Fruit fly (Drosophila melanogaster) whole organism, embryonic: ENCODE results near the gene Gcna.
A peak's percentile ranks its signal among the peaks of the same experiment; 100 is the strongest.

ENCODE experiments used
- Abd-B ChIP-seq: fragments of 200-800 bp; sonication (Bioruptor generic); optimal IDR thresholded peaks from 2 replicates; lab custom pipeline; 2018; ENCODE audit warnings: missing biosample characterization, mild to moderate bottlenecking, missing genetic modification characterization, moderate library complexity
- BtbVII ChIP-seq: fragments of 200-800 bp; sonication (Bioruptor generic); optimal IDR thresholded peaks from 3 replicates; lab custom pipeline; 2017; ENCODE audit warnings: missing biosample characterization, mild to moderate bottlenecking, missing genetic modification characterization
- CG10654 ChIP-seq: fragments of 200-800 bp; sonication (Bioruptor generic); optimal IDR thresholded peaks from 2 replicates; lab custom pipeline; 2016; ENCODE audit warnings: missing biosample characterization, missing genetic modification characterization
- CG11560 ChIP-seq: fragments of 200-800 bp; sonication (Bioruptor generic); IDR thresholded peaks from 3 replicates; pipeline ENCODE4 v1.3.6; 2022; ENCODE audit warnings: missing biosample characterization, missing genetic modification characterization
- CG11696 ChIP-seq: fragments of 200-800 bp; sonication (Bioruptor generic); IDR thresholded peaks from 2 replicates; pipeline ENCODE4 v1.3.6; 2022; ENCODE audit warnings: missing biosample characterization, missing genetic modification characterization
- CG13624 ChIP-seq: fragments of 200-800 bp; sonication (Bioruptor generic); optimal IDR thresholded peaks from 2 replicates; lab custom pipeline; 2016; ENCODE audit warnings: missing biosample characterization, missing genetic modification characterization
- CG14667 ChIP-seq: fragments of 200-800 bp; sonication (Bioruptor generic); IDR thresholded peaks from 2 replicates; pipeline ENCODE4 v1.3.6; 2022; ENCODE audit warnings: missing biosample characterization, missing genetic modification characterization
- CG15011 ChIP-seq: fragments of 200-800 bp; sonication (Bioruptor generic); optimal IDR thresholded peaks from 3 replicates; lab custom pipeline; 2018; ENCODE audit warnings: missing biosample characterization, mild to moderate bottlenecking, missing genetic modification characterization
- CG16813 ChIP-seq: fragments of 200-800 bp; sonication (Bioruptor generic); IDR thresholded peaks from 3 replicates; pipeline ENCODE4 v1.3.6; 2022; ENCODE audit warnings: missing biosample characterization, missing genetic modification characterization; ENCODE audit not compliant: partially characterized antibody
- CG17186 ChIP-seq: fragments of 200-800 bp; sonication (Bioruptor generic); optimal IDR thresholded peaks from 3 replicates; lab custom pipeline; 2017; ENCODE audit warnings: missing biosample characterization, missing genetic modification reagents, missing genetic modification characterization
- CG17385 ChIP-seq: fragments of 200-800 bp; sonication (Bioruptor generic); optimal IDR thresholded peaks from 3 replicates; lab custom pipeline; 2018; ENCODE audit warnings: missing biosample characterization, mild to moderate bottlenecking, missing genetic modification characterization
- CG17912 ChIP-seq: fragments of 200-800 bp; sonication (Bioruptor generic); optimal IDR thresholded peaks from 2 replicates; lab custom pipeline; 2018; ENCODE audit warnings: missing biosample characterization, mild to moderate bottlenecking, missing genetic modification characterization
- CG18599 ChIP-seq: fragments of 200-800 bp; sonication (Bioruptor generic); optimal IDR thresholded peaks from 3 replicates; lab custom pipeline; 2017; ENCODE audit warnings: missing biosample characterization, missing genetic modification characterization, mild to moderate bottlenecking, moderate library complexity, missing genetic modification reagents
- CG18619 ChIP-seq: fragments of 200-800 bp; sonication (Bioruptor generic); optimal IDR thresholded peaks from 3 replicates; lab custom pipeline; 2017; ENCODE audit warnings: missing biosample characterization, mild to moderate bottlenecking, missing genetic modification characterization
- CG2875 ChIP-seq: fragments of 200-800 bp; sonication (Bioruptor generic); optimal IDR thresholded peaks from 2 replicates; lab custom pipeline; 2017; ENCODE audit warnings: missing biosample characterization, mild to moderate bottlenecking, missing genetic modification characterization, missing genetic modification reagents
- CG30403 ChIP-seq: fragments of 200-800 bp; sonication (Bioruptor generic); optimal IDR thresholded peaks from 3 replicates; lab custom pipeline; 2016; ENCODE audit warnings: missing biosample characterization, missing genetic modification characterization
- CG34224 ChIP-seq: fragments of 200-800 bp; sonication (Bioruptor generic); IDR thresholded peaks from 3 replicates; pipeline ENCODE4 v1.3.6; 2022; ENCODE audit warnings: missing biosample characterization, missing genetic modification characterization; ENCODE audit not compliant: partially characterized antibody
- CG34376 ChIP-seq: fragments of 200-800 bp; sonication (Bioruptor generic); optimal IDR thresholded peaks from 2 replicates; lab custom pipeline; 2018; ENCODE audit warnings: missing biosample characterization, mild to moderate bottlenecking, missing genetic modification characterization
- CG3847 ChIP-seq: fragments of 200-800 bp; sonication (Bioruptor generic); IDR thresholded peaks from 2 replicates; pipeline ENCODE4 v1.3.6; 2022; ENCODE audit warnings: missing biosample characterization, missing genetic modification characterization
- CG4328 ChIP-seq: fragments of 200-800 bp; sonication (Bioruptor generic); optimal IDR thresholded peaks from 3 replicates; lab custom pipeline; 2017; ENCODE audit warnings: missing biosample characterization, missing genetic modification reagents, missing genetic modification characterization
- CG8765 ChIP-seq: fragments of 200-800 bp; sonication (Bioruptor generic); IDR thresholded peaks from 2 replicates; pipeline ENCODE4 v1.3.6; 2022; ENCODE audit warnings: missing biosample characterization, missing genetic modification characterization
- CG9215 ChIP-seq: fragments of 200-800 bp; sonication (Bioruptor generic); IDR thresholded peaks from 2 replicates; pipeline ENCODE4 v1.3.6; 2022; ENCODE audit warnings: missing biosample characterization, missing genetic modification characterization
- Dfd ChIP-seq, 2 experiments: fragments of >200 bp; optimal IDR thresholded peaks; 2 replicates each; lab custom pipeline; 2017; ENCODE audit warnings: missing biosample characterization in 2 of 2, missing genetic modification characterization in 2 of 2
- Elba2 ChIP-seq: fragments of 200-800 bp; sonication (Bioruptor generic); optimal IDR thresholded peaks from 3 replicates; lab custom pipeline; 2016; ENCODE audit warnings: missing biosample characterization, missing genetic modification characterization
- Gsc ChIP-seq: fragments of 200-800 bp; sonication (Bioruptor generic); IDR thresholded peaks from 2 replicates; pipeline ENCODE4 v1.3.6; 2022; ENCODE audit warnings: missing biosample characterization, missing genetic modification characterization
- Hr39 ChIP-seq: fragments of >200 bp; optimal IDR thresholded peaks from 2 replicates; lab custom pipeline; 2017
- NC2α ChIP-seq: fragments of 200-800 bp; sonication (Bioruptor generic); optimal IDR thresholded peaks from 2 replicates; lab custom pipeline; 2016; ENCODE audit warnings: missing biosample characterization, missing genetic modification characterization
- NK7.1 ChIP-seq: fragments of 200-800 bp; sonication (Bioruptor generic); optimal IDR thresholded peaks from 3 replicates; lab custom pipeline; 2016; ENCODE audit warnings: missing biosample characterization, missing genetic modification characterization
- Nf-YC ChIP-seq: fragments of 200-800 bp; optimal IDR thresholded peaks from 3 replicates; lab custom pipeline; 2019; ENCODE audit warnings: missing biosample characterization, mild to moderate bottlenecking, missing genetic modification characterization, moderate library complexity
- Oaz ChIP-seq: fragments of 200-800 bp; sonication (Bioruptor generic); IDR thresholded peaks from 2 replicates; pipeline ENCODE4 v1.3.6; 2022; ENCODE audit warnings: missing biosample characterization, missing genetic modification characterization
- Optix ChIP-seq: fragments of 200-800 bp; sonication (Bioruptor generic); IDR thresholded peaks from 3 replicates; pipeline ENCODE4 v1.3.6; 2022; ENCODE audit warnings: missing biosample characterization, missing genetic modification characterization
- Ravus ChIP-seq: fragments of 200-800 bp; sonication (Bioruptor generic); IDR thresholded peaks from 2 replicates; pipeline ENCODE4 v1.3.6; 2022; ENCODE audit warnings: missing biosample characterization, missing genetic modification characterization
- Sin3A ChIP-seq: fragments of >200 bp; optimal IDR thresholded peaks from 2 replicates; lab custom pipeline; 2018
- Sry-δ ChIP-seq: fragments of 200-800 bp; sonication (Bioruptor generic); optimal IDR thresholded peaks from 2 replicates; lab custom pipeline; 2016; ENCODE audit warnings: missing biosample characterization, missing genetic modification characterization
- Xbp1 ChIP-seq: fragments of 200-800 bp; sonication (Bioruptor generic); optimal IDR thresholded peaks from 3 replicates; lab custom pipeline; 2016; ENCODE audit warnings: missing biosample characterization, mild to moderate bottlenecking, missing genetic modification characterization
- ase ChIP-seq: fragments of 200-800 bp; sonication (Bioruptor generic); IDR thresholded peaks from 3 replicates; pipeline ENCODE4 v1.3.6; 2022; ENCODE audit warnings: missing biosample characterization, missing genetic modification characterization
- bbx ChIP-seq: fragments of 200-800 bp; sonication (Bioruptor generic); IDR thresholded peaks from 2 replicates; pipeline ENCODE4 v1.3.6; 2022; ENCODE audit warnings: missing biosample characterization, missing genetic modification characterization; ENCODE audit not compliant: partially characterized antibody
- ci ChIP-seq: fragments of 200-800 bp; sonication (Bioruptor generic); IDR thresholded peaks from 3 replicates; pipeline ENCODE4 v1.3.6; 2022; ENCODE audit warnings: missing biosample characterization, missing genetic modification characterization
- dimm ChIP-seq: fragments of 200-800 bp; sonication (Bioruptor generic); IDR thresholded peaks from 2 replicates; pipeline ENCODE4 v1.3.6; 2022; ENCODE audit warnings: missing biosample characterization, missing genetic modification characterization
- disco-r ChIP-seq: fragments of 200-800 bp; sonication (Bioruptor generic); optimal IDR thresholded peaks from 2 replicates; lab custom pipeline; 2016; ENCODE audit warnings: missing biosample characterization, missing genetic modification characterization
- esg ChIP-seq: fragments of 200-800 bp; sonication (Bioruptor generic); conservative IDR thresholded peaks from 2 replicates; pipeline ENCODE4 v1.3.6; 2022; ENCODE audit warnings: missing biosample characterization, missing genetic modification characterization
- gce ChIP-seq: fragments of 200-800 bp; sonication (Bioruptor generic); IDR thresholded peaks from 3 replicates; pipeline ENCODE4 v1.3.6; 2022; ENCODE audit warnings: missing biosample characterization, missing genetic modification characterization
- grau ChIP-seq: fragments of 200-800 bp; optimal IDR thresholded peaks from 3 replicates; lab custom pipeline; 2019; ENCODE audit warnings: missing biosample characterization, mild to moderate bottlenecking, missing genetic modification characterization, moderate library complexity
- lbe ChIP-seq: fragments of 200-800 bp; sonication (Bioruptor generic); optimal IDR thresholded peaks from 2 replicates; lab custom pipeline; 2016; ENCODE audit warnings: missing biosample characterization, mild to moderate bottlenecking, missing genetic modification characterization
- pb ChIP-seq: fragments of 200-800 bp; sonication (Bioruptor generic); optimal IDR thresholded peaks from 3 replicates; lab custom pipeline; 2016; ENCODE audit warnings: missing biosample characterization, missing genetic modification characterization
- pros ChIP-seq: fragments of 200-800 bp; sonication (Bioruptor generic); optimal IDR thresholded peaks from 3 replicates; lab custom pipeline; 2019; ENCODE audit warnings: missing biosample characterization, mild to moderate bottlenecking, missing genetic modification characterization, moderate library complexity
- ranshi ChIP-seq: fragments of 200-800 bp; sonication (Bioruptor generic); IDR thresholded peaks from 2 replicates; pipeline ENCODE4 v1.3.6; 2022; ENCODE audit warnings: missing biosample characterization, missing genetic modification characterization
- sc ChIP-seq, 3 experiments: fragments of >200 bp in 2 of 3; fragments of 200-800 bp in 1 of 3; sonication (Bioruptor generic) in 1 of 3; optimal IDR thresholded peaks; 2 replicates in 2 of 3; 3 replicates in 1 of 3; lab custom pipeline; 2017; ENCODE audit warnings: mild to moderate bottlenecking in 1 of 3, missing biosample characterization in 1 of 3, missing genetic modification characterization in 1 of 3, missing genetic modification reagents in 1 of 3
- twi ChIP-seq: fragments of 200-800 bp; optimal IDR thresholded peaks from 2 replicates; lab custom pipeline; 2019; ENCODE audit warnings: missing biosample characterization, mild to moderate bottlenecking, missing genetic modification characterization, moderate library complexity
- zf30C ChIP-seq: fragments of 200-800 bp; sonication (Bioruptor generic); optimal IDR thresholded peaks from 3 replicates; lab custom pipeline; 2018; ENCODE audit warnings: missing biosample characterization, mild to moderate bottlenecking, missing genetic modification characterization
- zfh2 ChIP-seq: fragments of 200-800 bp; sonication (Bioruptor generic); optimal IDR thresholded peaks from 2 replicates; lab custom pipeline; 2016; ENCODE audit warnings: missing biosample characterization, missing genetic modification characterization

Gene Gcna

dm6 chrX:1907727-1908264, 42.2 kb upstream of the Gcna start, which contains the start of gene mip130 (continued):
- TF ChIP-seq pb (GFP tag; lab: Kevin White, UChicago), result peak; percentile 17
- no peak for TF ChIP-seq Dfd (GFP tag; optimal IDR thresholded peaks at IDR 0.05; lab: Kevin White, UChicago)
- no peak for TF ChIP-seq BtbVII (GFP tag; lab: Kevin White, UChicago)
- TF ChIP-seq CG30403 (GFP tag; lab: Kevin White, UChicago), result peak; percentile 27
- TF ChIP-seq lbe (GFP tag; lab: Kevin White, UChicago), result no peak
- TF ChIP-seq CG34376 (GFP tag; lab: Kevin White, UChicago), result peak; percentile 8
- no peak for TF ChIP-seq CG11696 (GFP tag; lab: Robert Waterston, UW)
- 0 out of 2 replicates have a peak, but pooled peaks have one; percentile 32 for TF ChIP-seq CG9215 (GFP tag; lab: Robert Waterston, UW)
- peak; percentile 31; the same call in 1 of the 2 replicates for TF ChIP-seq CG3847 (GFP tag; lab: Robert Waterston, UW)
- TF ChIP-seq Ravus, result no peak
- TF ChIP-seq Elba2 (GFP tag; lab: Kevin White, UChicago), result no peak
- peak; percentile 58 for TF ChIP-seq Sin3A (lab: Kevin White, UChicago)
- no peak for TF ChIP-seq NC2α (GFP tag; lab: Kevin White, UChicago)
- TF ChIP-seq Hr39 (lab: Kevin White, UChicago), result no peak
- TF ChIP-seq CG10654, result peak; percentile 9
- TF ChIP-seq CG18599 (GFP tag; lab: Kevin White, UChicago), result peak; percentile 54
- peak; percentile 17; the same call in 1 of the 3 replicates for TF ChIP-seq Optix (GFP tag; lab: Robert Waterston, UW)
- TF ChIP-seq CG13624 (GFP tag; lab: Kevin White, UChicago), result peak; percentile 57
- no peak for TF ChIP-seq disco-r (GFP tag; lab: Kevin White, UChicago)
- TF ChIP-seq Sry-δ (GFP tag; lab: Kevin White, UChicago), result peak; percentile 89
- no peak for TF ChIP-seq zf30C (GFP tag; lab: Kevin White, UChicago)
- peak; percentile 57 for TF ChIP-seq grau (tag; lab: Kevin White, UChicago)
- TF ChIP-seq ase (GFP tag; lab: Robert Waterston, UW), result 0 out of 3 replicates have a peak, but pooled peaks have one; percentile 30
- no peak for TF ChIP-seq ci (GFP tag; lab: Robert Waterston, UW)
- TF ChIP-seq CG4328 (GFP tag; lab: Kevin White, UChicago), result no peak
- peak; percentile 21 for TF ChIP-seq zfh2 (GFP tag; lab: Kevin White, UChicago)
- TF ChIP-seq Gsc (GFP tag; lab: Robert Waterston, UW), result no peak
- peak; percentile 81 for TF ChIP-seq CG34224 (GFP tag; lab: Robert Waterston, UW)
- TF ChIP-seq gce (GFP tag; lab: Robert Waterston, UW), result no peak
- peak; percentile 50 for TF ChIP-seq CG17385 (GFP tag; lab: Kevin White, UChicago)
- 0 out of 2 replicates have a peak, but pooled peaks have one; percentile 16 for TF ChIP-seq Oaz (GFP tag; lab: Robert Waterston, UW)
- TF ChIP-seq CG18619 (GFP tag; lab: Kevin White, UChicago), result peak; percentile 53
- no peak for TF ChIP-seq pros
- peak; percentile 50 for TF ChIP-seq esg (GFP tag; lab: Robert Waterston, UW)
- TF ChIP-seq CG14667 (GFP tag; lab: Robert Waterston, UW), result no peak
- TF ChIP-seq NK7.1 (GFP tag; lab: Kevin White, UChicago), result no peak
- peak; percentile 77 for TF ChIP-seq CG16813
- TF ChIP-seq twi (tag; lab: Kevin White, UChicago), result peak; percentile 4
- peak; percentile 21 for TF ChIP-seq Abd-B (GFP tag; lab: Kevin White, UChicago)
- TF ChIP-seq CG8765 (GFP tag; lab: Robert Waterston, UW), result no peak
- no peak for TF ChIP-seq CG17912
- no peak for TF ChIP-seq CG2875
- no peak for TF ChIP-seq CG15011 (GFP tag; lab: Kevin White, UChicago)
- TF ChIP-seq sc (optimal IDR thresholded peaks at IDR 0.05; lab: Kevin White, UChicago), result no peak
- TF ChIP-seq sc (GFP tag; optimal IDR thresholded peaks at IDR 0.05; lab: Kevin White, UChicago), result no peak
- peak; percentile 47 for TF ChIP-seq Nf-YC (tag; lab: Kevin White, UChicago)
- TF ChIP-seq dimm (GFP tag; lab: Robert Waterston, UW), result no peak
- TF ChIP-seq CG11560 (tag; lab: Robert Waterston, UW), result peak; percentile 72
- peak; percentile 53; the same call in 1 of the 2 replicates for TF ChIP-seq bbx
- 0 out of 2 replicates have a peak, but pooled peaks have one; percentile 41 for TF ChIP-seq ranshi (GFP tag; lab: Robert Waterston, UW)
- TF ChIP-seq Xbp1 (GFP tag; lab: Kevin White, UChicago), result peak; percentile 25
- TF ChIP-seq CG17186 (GFP tag; lab: Kevin White, UChicago), result peak; percentile 7
